Worm (Caenorhabditis elegans): ENCODE measurements around the gene unc-2.

Gene unc-2

DNA sequence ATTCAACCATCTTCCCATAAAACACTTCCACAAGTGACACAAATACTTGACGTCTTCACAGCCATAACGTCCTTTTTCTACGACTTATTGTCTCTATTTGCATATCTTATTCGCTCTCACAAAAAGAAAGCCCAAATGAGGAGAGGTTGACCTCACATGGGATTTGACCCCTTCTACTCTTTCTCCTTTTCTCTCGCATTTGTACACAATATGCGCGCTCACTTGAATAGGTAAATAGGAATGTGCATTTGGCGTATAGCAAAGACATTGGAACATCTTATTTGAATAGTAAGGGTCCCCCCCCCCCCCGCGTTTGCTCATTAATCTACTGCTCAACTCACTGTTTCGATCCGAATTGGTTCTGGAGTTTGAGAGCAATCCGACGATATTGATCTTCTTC is 62.7 kb downstream of the unc-2 start:
- TF ChIP-seq nhr-2 (tag; optimal IDR thresholded peaks at IDR 0.05): peak; percentile 50
- peak; percentile 42 for TF ChIP-seq mls-2 (tag; optimal IDR thresholded peaks at IDR 0.05)
- peak; percentile 76 for TF ChIP-seq pha-4 (tag; optimal IDR thresholded peaks at IDR 0.05)
- TF ChIP-seq ztf-11 (tag; optimal IDR thresholded peaks at IDR 0.05): peak; percentile 12
- peak; percentile 10 for TF ChIP-seq M03D4.4 (tag; optimal IDR thresholded peaks at IDR 0.05)
- TF ChIP-seq sptf-1 (tag; optimal IDR thresholded peaks at IDR 0.05): peak; percentile 44
- no peak for TF ChIP-seq lsy-2 (tag; optimal IDR thresholded peaks at IDR 0.05)
- TF ChIP-seq unc-120 (tag; optimal IDR thresholded peaks at IDR 0.05; ENCODE audit: poor library complexity, severe bottlenecking): no peak

- TF ChIP-seq ceh-39 (tag; optimal IDR thresholded peaks at IDR 0.05) (no peak), M03D4.4 (tag; optimal IDR thresholded peaks at IDR 0.05) (no peak)
These were observed 65.0 kb downstream of the unc-2 start for ce11 chrX:2698197-2698800.

- TF ChIP-seq ceh-83 (GFP tag; optimal IDR thresholded peaks at IDR 0.05) (peak; percentile 16), sem-2 (GFP tag; optimal IDR thresholded peaks at IDR 0.05) (no peak), lin-13 (tag; optimal IDR thresholded peaks at IDR 0.05) (no peak), blmp-1 (tag; optimal IDR thresholded peaks at IDR 0.05) (no peak)
These were observed 65.7 kb downstream of the unc-2 start for ce11 chrX:2697645-2698044.

ce11 chrX:2696563-2696962 is 66.8 kb downstream of the unc-2 start:
- TF ChIP-seq unc-120 (tag; optimal IDR thresholded peaks at IDR 0.05; ENCODE audit: poor library complexity, severe bottlenecking): no peak
- no peak for TF ChIP-seq unc-62 (GFP tag; optimal IDR thresholded peaks at IDR 0.05)
- no peak for TF ChIP-seq sptf-1 (tag; optimal IDR thresholded peaks at IDR 0.05)
- TF ChIP-seq ztf-11 (tag; optimal IDR thresholded peaks at IDR 0.05): no peak
- TF ChIP-seq blmp-1 (tag; optimal IDR thresholded peaks at IDR 0.05): no peak
- TF ChIP-seq nhr-237 (tag; optimal IDR thresholded peaks at IDR 0.05): no peak
- no peak for TF ChIP-seq cnd-1 (tag; optimal IDR thresholded peaks at IDR 0.05)
- TF ChIP-seq elt-3 (tag; optimal IDR thresholded peaks at IDR 0.05): no peak
- no peak for TF ChIP-seq M03D4.4 (tag; optimal IDR thresholded peaks at IDR 0.05)
- no peak for TF ChIP-seq pha-4 (tag; optimal IDR thresholded peaks at IDR 0.05)
- no peak for TF ChIP-seq mab-5 (tag; optimal IDR thresholded peaks at IDR 0.05)
- TF ChIP-seq bed-3 (GFP tag; optimal IDR thresholded peaks at IDR 0.05): no peak
- TF ChIP-seq elt-1 (tag; optimal IDR thresholded peaks at IDR 0.05; ENCODE audit: borderline replicate concordance, insufficient read depth): no peak
- no peak for TF ChIP-seq flh-1 (GFP tag; optimal IDR thresholded peaks at IDR 0.05)
- no peak for TF ChIP-seq mls-2 (tag; optimal IDR thresholded peaks at IDR 0.05)
- no peak for TF ChIP-seq ceh-39 (tag; optimal IDR thresholded peaks at IDR 0.05)
- no peak for TF ChIP-seq ham-2 (GFP tag; optimal IDR thresholded peaks at IDR 0.05)
- no peak for TF ChIP-seq ces-1 (GFP tag; optimal IDR thresholded peaks at IDR 0.05)
- no peak for TF ChIP-seq ceh-43 (GFP tag; optimal IDR thresholded peaks at IDR 0.05)
- no peak for TF ChIP-seq mep-1 (tag; optimal IDR thresholded peaks at IDR 0.05)

ce11 chrX:2695292-2695691 is 68.0 kb downstream of the unc-2 start:
- TF ChIP-seq drap-1 (GFP tag; optimal IDR thresholded peaks at IDR 0.05) (no peak), mep-1 (tag; optimal IDR thresholded peaks at IDR 0.05) (no peak), zip-8 (tag; optimal IDR thresholded peaks at IDR 0.05) (no peak), blmp-1 (tag; optimal IDR thresholded peaks at IDR 0.05) (no peak), hlh-1 (tag; optimal IDR thresholded peaks at IDR 0.05) (no peak), lin-32 (GFP tag; optimal IDR thresholded peaks at IDR 0.05) (no peak), ceh-43 (GFP tag; optimal IDR thresholded peaks at IDR 0.05) (no peak), ceh-83 (GFP tag; optimal IDR thresholded peaks at IDR 0.05) (no peak), unc-62 (GFP tag; optimal IDR thresholded peaks at IDR 0.05) (no peak), nhr-76 (tag; optimal IDR thresholded peaks at IDR 0.05) (no peak), ztf-11 (tag; optimal IDR thresholded peaks at IDR 0.05) (no peak), ces-1 (GFP tag; optimal IDR thresholded peaks at IDR 0.05) (no peak), lin-13 (tag; optimal IDR thresholded peaks at IDR 0.05) (no peak), sptf-1 (tag; optimal IDR thresholded peaks at IDR 0.05) (no peak), cnd-1 (tag; optimal IDR thresholded peaks at IDR 0.05) (no peak), M03D4.4 (tag; optimal IDR thresholded peaks at IDR 0.05) (no peak), mls-2 (tag; optimal IDR thresholded peaks at IDR 0.05) (no peak), tbx-8 (GFP tag; optimal IDR thresholded peaks at IDR 0.05) (no peak), unc-39 (tag; optimal IDR thresholded peaks at IDR 0.05) (no peak), nhr-2 (tag; optimal IDR thresholded peaks at IDR 0.05) (no peak)
